Worm (Caenorhabditis elegans) whole organism, L3 larva: ENCODE data around the gene mrp-2.

Source experiments
- egl-27 ChIP-seq: sonication (generic microtip); optimal IDR thresholded peaks from 4 replicates; lab custom pipeline; 2017; ENCODE audit warnings: missing biosample characterization, missing genetic modification reagents, missing genetic modification characterization
- elt-2 ChIP-seq: sonication (generic microtip); optimal IDR thresholded peaks from 2 replicates; lab custom pipeline; 2016; ENCODE audit warnings: missing genetic modification reagents, mild to moderate bottlenecking, missing genetic modification characterization, missing compliant biosample characterization
- nhr-23 ChIP-seq: fragments of 150-350 bp; optimal IDR thresholded peaks from 2 replicates; lab custom pipeline; 2014; ENCODE audit warnings: missing biosample characterization, missing genetic modification reagents, missing genetic modification characterization
- nhr-237 ChIP-seq: fragments of 150-350 bp; optimal IDR thresholded peaks from 2 replicates; lab custom pipeline; 2014; ENCODE audit warnings: missing biosample characterization, missing genetic modification characterization
- pha-4 ChIP-seq: fragments of 150-350 bp; optimal IDR thresholded peaks from 2 replicates; lab custom pipeline; 2014; ENCODE audit warnings: missing biosample characterization, missing genetic modification reagents, missing genetic modification characterization
- skn-1 ChIP-seq: fragments of 150-350 bp; optimal IDR thresholded peaks from 2 replicates; lab custom pipeline; 2014; ENCODE audit warnings: missing biosample characterization, missing genetic modification characterization

- TF ChIP-seq nhr-23 (tag; lab: Kevin White, UChicago) (no peak), egl-27 (tag; lab: Kevin White, UChicago) (no peak), pha-4 (tag; lab: Kevin White, UChicago) (peak; percentile 9), skn-1 (tag; lab: Kevin White, UChicago) (no peak), elt-2 (tag; lab: Kevin White, UChicago) (peak; percentile 95), nhr-237 (tag; lab: Kevin White, UChicago) (no peak)
These were observed 42.5 kb downstream of the mrp-2 start, which contains the start of gene ugt-46 for ce11 chrX:530011-530410.
